Fruit fly (Drosophila melanogaster): ENCODE results near the gene Nt5a.

Gene Nt5a

DNA sequence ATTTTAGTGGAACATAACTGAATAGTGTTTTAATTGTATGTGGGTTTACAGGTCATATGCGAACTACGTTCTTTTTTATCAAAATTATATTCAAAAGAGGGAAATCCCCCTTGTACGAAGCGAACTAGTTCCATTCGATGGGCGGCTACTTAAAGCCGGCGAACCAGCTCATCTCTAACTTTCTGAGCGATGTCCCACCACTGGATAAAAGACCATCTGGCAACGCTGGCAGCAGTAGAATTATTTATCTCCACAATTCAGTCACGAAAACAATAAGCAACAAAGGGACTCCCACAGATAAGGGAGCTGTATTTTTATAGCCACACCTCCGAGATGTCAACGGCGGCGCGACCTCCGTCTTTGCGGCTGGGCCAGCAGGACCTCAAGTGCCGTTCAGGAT is 11.5 kb downstream of the Nt5a start, which contains the start of gene Rabex-5 (continued):
- TF ChIP-seq Sin3A (optimal IDR thresholded peaks at IDR 0.05), result peak; percentile 36
- no peak for TF ChIP-seq Dfd (GFP tag; optimal IDR thresholded peaks at IDR 0.05)
- no peak for TF ChIP-seq D19A (tag; optimal IDR thresholded peaks at IDR 0.05)
- no peak for TF ChIP-seq wdn (GFP tag; IDR thresholded peaks at IDR 0.05)
- TF ChIP-seq CG10267 (tag; optimal IDR thresholded peaks at IDR 0.05), result peak; percentile 25
- TF ChIP-seq Dll (GFP tag; IDR thresholded peaks at IDR 0.05; ENCODE audit: partially characterized antibody), result peak; percentile 81
- TF ChIP-seq nau (GFP tag; optimal IDR thresholded peaks at IDR 0.05), result no peak
- no peak for TF ChIP-seq lbe (GFP tag; optimal IDR thresholded peaks at IDR 0.05)
- peak; percentile 36 for TF ChIP-seq CG7786 (GFP tag; optimal IDR thresholded peaks at IDR 0.05)
- TF ChIP-seq CG14441 (GFP tag; IDR thresholded peaks at IDR 0.05), result no peak
- TF ChIP-seq CG12942 (GFP tag; optimal IDR thresholded peaks at IDR 0.05), result no peak
- no peak for TF ChIP-seq CG31365 (tag; optimal IDR thresholded peaks at IDR 0.05)
- TF ChIP-seq Bteb2 (GFP tag; optimal IDR thresholded peaks at IDR 0.05), result peak; percentile 36
- no peak for TF ChIP-seq Rx (GFP tag; IDR thresholded peaks at IDR 0.05)
- TF ChIP-seq Max (GFP tag; optimal IDR thresholded peaks at IDR 0.05), result peak; percentile 49
- TF ChIP-seq CG9932 (GFP tag; IDR thresholded peaks at IDR 0.05), result peak; percentile 70
- TF ChIP-seq ranshi (GFP tag; IDR thresholded peaks at IDR 0.05), result no peak
- TF ChIP-seq vfl (GFP tag; optimal IDR thresholded peaks at IDR 0.05), result peak; percentile 7
- TF ChIP-seq Bdp1 (GFP tag; optimal IDR thresholded peaks at IDR 0.05), result no peak
- peak; percentile 67 for TF ChIP-seq Doc3 (GFP tag; IDR thresholded peaks at IDR 0.05; ENCODE audit: partially characterized antibody)
- TF ChIP-seq nom (GFP tag; optimal IDR thresholded peaks at IDR 0.05), result peak; percentile 9
- no peak for TF ChIP-seq ap (GFP tag; IDR thresholded peaks at IDR 0.05)
- no peak for TF ChIP-seq disco-r (GFP tag; optimal IDR thresholded peaks at IDR 0.05)
- TF ChIP-seq CG32772 (GFP tag; IDR thresholded peaks at IDR 0.05), result no peak
- TF ChIP-seq CG34224 (GFP tag; IDR thresholded peaks at IDR 0.05; ENCODE audit: partially characterized antibody), result peak; percentile 78
- no peak for TF ChIP-seq sc (optimal IDR thresholded peaks at IDR 0.05)
- no peak for TF ChIP-seq sc (GFP tag; optimal IDR thresholded peaks at IDR 0.05)
- peak; percentile 68 for TF ChIP-seq p53 (GFP tag; optimal IDR thresholded peaks at IDR 0.05)
- TF ChIP-seq CG2678 (tag; optimal IDR thresholded peaks at IDR 0.05), result no peak
- no peak for TF ChIP-seq Oli (tag; optimal IDR thresholded peaks at IDR 0.05)
- no peak for TF ChIP-seq CG8765 (GFP tag; IDR thresholded peaks at IDR 0.05)
- no peak for TF ChIP-seq Camta (GFP tag; optimal IDR thresholded peaks at IDR 0.05)
- TF ChIP-seq CG8478 (optimal IDR thresholded peaks at IDR 0.05), result no peak
- no peak for TF ChIP-seq seq (GFP tag; IDR thresholded peaks at IDR 0.05)
- peak; percentile 71; the same call in 2 of the 3 replicates for TF ChIP-seq hb (GFP tag; IDR thresholded peaks at IDR 0.05; ENCODE audit: partially characterized antibody)
- TF ChIP-seq exex (tag; optimal IDR thresholded peaks at IDR 0.05), result no peak
- no peak for TF ChIP-seq bowl (GFP tag; IDR thresholded peaks at IDR 0.05)
- no peak for TF ChIP-seq ssp (GFP tag; IDR thresholded peaks at IDR 0.05)
- no peak for TF ChIP-seq cas (GFP tag; IDR thresholded peaks at IDR 0.05)
- TF ChIP-seq CG5953 (GFP tag; IDR thresholded peaks at IDR 0.05), result no peak
- TF ChIP-seq pfk (GFP tag; optimal IDR thresholded peaks at IDR 0.05), result no peak
- TF ChIP-seq BtbVII (GFP tag; optimal IDR thresholded peaks at IDR 0.05), result no peak
- no peak for TF ChIP-seq ac (GFP tag; optimal IDR thresholded peaks at IDR 0.05)
- TF ChIP-seq Hr78 (GFP tag; optimal IDR thresholded peaks at IDR 0.05), result no peak
- TF ChIP-seq Sox100B (GFP tag; optimal IDR thresholded peaks at IDR 0.05), result no peak
- no peak; the same call in 1 of the 2 replicates for TF ChIP-seq chm (GFP tag; IDR thresholded peaks at IDR 0.05)
- peak; percentile 89 for TF ChIP-seq Opbp (GFP tag; IDR thresholded peaks at IDR 0.05; ENCODE audit: partially characterized antibody)
- peak; percentile 21 for TF ChIP-seq tx (GFP tag; optimal IDR thresholded peaks at IDR 0.05)
- no peak for TF ChIP-seq CG2199 (GFP tag; IDR thresholded peaks at IDR 0.05)
- peak; percentile 29 for TF ChIP-seq NfI (GFP tag; optimal IDR thresholded peaks at IDR 0.05)
- no peak for TF ChIP-seq CG1647 (GFP tag; optimal IDR thresholded peaks at IDR 0.05)
- TF ChIP-seq NK7.1 (GFP tag; optimal IDR thresholded peaks at IDR 0.05), result peak; percentile 9
- no peak for TF ChIP-seq trh (GFP tag; optimal IDR thresholded peaks at IDR 0.05)
